Worm (Caenorhabditis elegans) whole organism, L4/young adult: ENCODE results near the gene C45B11.6.

Experiments used
- W03F9.2 ChIP-seq: fragments of 150-350 bp; optimal IDR thresholded peaks from 2 replicates; lab custom pipeline; 2014; ENCODE audit warnings: missing biosample characterization, missing genetic modification characterization
- dao-5 ChIP-seq: sonication (generic microtip); optimal IDR thresholded peaks from 2 replicates; lab custom pipeline; 2016; ENCODE audit warnings: missing genotype, missing genetic modification characterization, moderate library complexity, missing compliant biosample characterization
- him-1 ChIP-seq: sonication (generic microtip); optimal IDR thresholded peaks from 2 replicates; lab custom pipeline; 2016; ENCODE audit warnings: missing genotype, missing genetic modification reagents, missing genetic modification characterization, missing compliant biosample characterization

ce11 chrV:11009124-11009524 lies 34.7 kb upstream of the C45B11.6 start:
- TF ChIP-seq W03F9.2 (tag; lab: Kevin White, UChicago) = no peak
- TF ChIP-seq him-1 = no peak
- no peak for TF ChIP-seq dao-5 (tag; lab: Kevin White, UChicago)
